Fruit fly (Drosophila melanogaster) whole organism, embryonic: Measurements from ENCODE around the gene CG34126.
A peak's percentile ranks its signal among the peaks of the same experiment; 100 is the strongest.

ENCODE experiments used
- Adf1 ChIP-seq: fragments of 200-800 bp; sonication (Bioruptor generic); IDR thresholded peaks from 2 replicates; pipeline ENCODE4 v1.3.6; 2022; ENCODE audit warnings: missing biosample characterization, missing genetic modification characterization
- Bdp1 ChIP-seq: fragments of 200-800 bp; sonication (Bioruptor generic); optimal IDR thresholded peaks from 3 replicates; lab custom pipeline; 2016; ENCODE audit warnings: missing biosample characterization, missing genetic modification characterization
- CG10431 ChIP-seq: fragments of 200-800 bp; sonication (Bioruptor generic); optimal IDR thresholded peaks from 3 replicates; lab custom pipeline; 2018; ENCODE audit warnings: missing biosample characterization, mild to moderate bottlenecking, missing genetic modification characterization
- CG10565 ChIP-seq: fragments of 200-800 bp; sonication (Bioruptor generic); optimal IDR thresholded peaks from 3 replicates; lab custom pipeline; 2016; ENCODE audit warnings: missing biosample characterization, mild to moderate bottlenecking, missing genetic modification characterization
- CG11504 ChIP-seq: fragments of 200-800 bp; sonication (Bioruptor generic); optimal IDR thresholded peaks from 3 replicates; lab custom pipeline; 2019; ENCODE audit warnings: missing biosample characterization, mild to moderate bottlenecking, missing genetic modification characterization, moderate library complexity
- CG12299 ChIP-seq: fragments of 200-800 bp; sonication (Bioruptor generic); optimal IDR thresholded peaks from 2 replicates; lab custom pipeline; 2018; ENCODE audit warnings: missing biosample characterization, mild to moderate bottlenecking, missing genetic modification characterization
- CG12391 ChIP-seq: fragments of 200-800 bp; sonication (Bioruptor generic); optimal IDR thresholded peaks from 3 replicates; lab custom pipeline; 2018; ENCODE audit warnings: missing biosample characterization, mild to moderate bottlenecking, missing genetic modification characterization, moderate library complexity
- CG12744 ChIP-seq: fragments of 200-800 bp; sonication (Bioruptor generic); optimal IDR thresholded peaks from 2 replicates; lab custom pipeline; 2016; ENCODE audit warnings: missing biosample characterization, missing genetic modification characterization
- CG13775 ChIP-seq: fragments of 200-800 bp; sonication (Bioruptor generic); optimal IDR thresholded peaks from 3 replicates; lab custom pipeline; 2017; ENCODE audit warnings: missing biosample characterization, mild to moderate bottlenecking, missing genetic modification characterization
- CG13894 ChIP-seq: fragments of 200-800 bp; sonication (Bioruptor generic); optimal IDR thresholded peaks from 3 replicates; lab custom pipeline; 2018; ENCODE audit warnings: missing biosample characterization, mild to moderate bottlenecking, missing genetic modification characterization, moderate library complexity
- CG15696 ChIP-seq: fragments of 200-800 bp; sonication (Bioruptor generic); optimal IDR thresholded peaks from 2 replicates; lab custom pipeline; 2019; ENCODE audit warnings: missing biosample characterization, mild to moderate bottlenecking, missing genetic modification characterization, moderate library complexity
- CG17612 ChIP-seq: fragments of 200-800 bp; sonication (Bioruptor generic); IDR thresholded peaks from 2 replicates; pipeline ENCODE4 v1.3.6; 2022; ENCODE audit warnings: missing biosample characterization, missing genetic modification characterization
- CG17829 ChIP-seq: fragments of 200-800 bp; optimal IDR thresholded peaks from 2 replicates; lab custom pipeline; 2019; ENCODE audit warnings: missing biosample characterization, mild to moderate bottlenecking, missing genetic modification characterization, moderate library complexity
- CG1792 ChIP-seq: fragments of 200-800 bp; sonication (Bioruptor generic); optimal IDR thresholded peaks from 2 replicates; lab custom pipeline; 2016; ENCODE audit warnings: missing biosample characterization, missing genetic modification characterization
- CG18011 ChIP-seq: fragments of 200-800 bp; sonication (Bioruptor generic); optimal IDR thresholded peaks from 2 replicates; lab custom pipeline; 2017; ENCODE audit warnings: missing biosample characterization, missing genetic modification characterization, mild to moderate bottlenecking, moderate library complexity, missing genotype
- CG2129 ChIP-seq: fragments of 200-800 bp; sonication (Bioruptor generic); IDR thresholded peaks from 2 replicates; pipeline ENCODE4 v1.3.6; 2022; ENCODE audit warnings: missing biosample characterization, missing genetic modification characterization; ENCODE audit not compliant: partially characterized antibody
- CG34224 ChIP-seq: fragments of 200-800 bp; sonication (Bioruptor generic); IDR thresholded peaks from 3 replicates; pipeline ENCODE4 v1.3.6; 2022; ENCODE audit warnings: missing biosample characterization, missing genetic modification characterization; ENCODE audit not compliant: partially characterized antibody
- CG3726 ChIP-seq: fragments of 200-800 bp; sonication (Bioruptor generic); IDR thresholded peaks from 3 replicates; pipeline ENCODE4, ENCODE4 v1.3.6; 2022; ENCODE audit warnings: missing biosample characterization, missing genetic modification characterization
- CG42726 ChIP-seq: fragments of 200-800 bp; sonication (Bioruptor generic); IDR thresholded peaks from 2 replicates; pipeline ENCODE4 v1.3.6; 2022; ENCODE audit warnings: missing biosample characterization, missing genetic modification characterization; ENCODE audit not compliant: partially characterized antibody
- CG5245 ChIP-seq: fragments of 200-800 bp; sonication (Bioruptor generic); optimal IDR thresholded peaks from 3 replicates; lab custom pipeline; 2016; ENCODE audit warnings: missing biosample characterization, missing genetic modification characterization
- CG9609 ChIP-seq: fragments of 200-800 bp; sonication (Bioruptor generic); optimal IDR thresholded peaks from 3 replicates; lab custom pipeline; 2016; ENCODE audit warnings: missing biosample characterization, missing genetic modification characterization
- CkIIα-i1 ChIP-seq: fragments of 200-800 bp; sonication (Bioruptor generic); IDR thresholded peaks from 2 replicates; pipeline ENCODE4 v1.3.6; 2022; ENCODE audit warnings: missing biosample characterization, missing genetic modification characterization
- Dfd ChIP-seq, 2 experiments: fragments of >200 bp; optimal IDR thresholded peaks; 2 replicates each; lab custom pipeline; 2017; ENCODE audit warnings: missing biosample characterization in 2 of 2, missing genetic modification characterization in 2 of 2
- Dp ChIP-seq: fragments of 200-800 bp; sonication (Bioruptor generic); optimal IDR thresholded peaks from 2 replicates; lab custom pipeline; 2018; ENCODE audit warnings: missing biosample characterization, mild to moderate bottlenecking, missing genetic modification characterization, moderate library complexity
- E2f2 ChIP-seq: fragments of 200-800 bp; sonication (Bioruptor generic); IDR thresholded peaks from 2 replicates; pipeline ENCODE4 v1.3.6; 2022; ENCODE audit warnings: missing biosample characterization, missing genetic modification characterization
- Jarid2 ChIP-seq: fragments of 200-800 bp; sonication (Bioruptor generic); optimal IDR thresholded peaks from 3 replicates; lab custom pipeline; 2017; ENCODE audit warnings: mild to moderate bottlenecking, missing biosample characterization, missing genetic modification reagents, missing genetic modification characterization
- Mrtf ChIP-seq: fragments of 200-800 bp; sonication (Bioruptor generic); IDR thresholded peaks from 3 replicates; pipeline ENCODE4 v1.3.6; 2022; ENCODE audit warnings: missing biosample characterization, missing genetic modification characterization
- Neu2 ChIP-seq: fragments of 200-800 bp; sonication (Bioruptor generic); optimal IDR thresholded peaks from 3 replicates; lab custom pipeline; 2016; ENCODE audit warnings: missing biosample characterization, missing genetic modification characterization, borderline replicate concordance
- Ravus ChIP-seq: fragments of 200-800 bp; sonication (Bioruptor generic); IDR thresholded peaks from 2 replicates; pipeline ENCODE4 v1.3.6; 2022; ENCODE audit warnings: missing biosample characterization, missing genetic modification characterization
- Scr ChIP-seq: fragments of 200-800 bp; sonication (Bioruptor generic); IDR thresholded peaks from 2 replicates; pipeline ENCODE4 v1.3.6; 2022; ENCODE audit warnings: missing biosample characterization, missing genetic modification characterization; ENCODE audit not compliant: partially characterized antibody
- amos ChIP-seq: fragments of 200-800 bp; sonication (Bioruptor generic); IDR thresholded peaks from 2 replicates; pipeline ENCODE4 v1.3.6; 2022; ENCODE audit warnings: missing biosample characterization, missing genetic modification characterization; ENCODE audit not compliant: partially characterized antibody
- bcd ChIP-seq: fragments of 200-800 bp; sonication (Bioruptor generic); optimal IDR thresholded peaks from 2 replicates; lab custom pipeline; 2017; ENCODE audit warnings: missing biosample characterization, mild to moderate bottlenecking, missing genetic modification characterization
- cato ChIP-seq: fragments of 200-800 bp; sonication (Bioruptor generic); optimal IDR thresholded peaks from 2 replicates; lab custom pipeline; 2016; ENCODE audit warnings: missing biosample characterization, missing genetic modification characterization, borderline replicate concordance
- caup ChIP-seq: fragments of 200-800 bp; sonication (Bioruptor generic); optimal IDR thresholded peaks from 3 replicates; lab custom pipeline; 2017; ENCODE audit warnings: missing biosample characterization, mild to moderate bottlenecking, missing genetic modification characterization, moderate library complexity; ENCODE audit not compliant: severe bottlenecking
- crp ChIP-seq, 2 experiments: fragments of 200-800 bp; sonication (Bioruptor generic); optimal IDR thresholded peaks; 2 replicates in 1 of 2; 3 replicates in 1 of 2; lab custom pipeline; 2017; ENCODE audit warnings: missing biosample characterization in 2 of 2, missing genetic modification characterization in 2 of 2, mild to moderate bottlenecking in 1 of 2, moderate library complexity in 1 of 2
- grn ChIP-seq: fragments of 200-800 bp; sonication (Bioruptor generic); optimal IDR thresholded peaks from 3 replicates; lab custom pipeline; 2017; ENCODE audit warnings: missing biosample characterization, missing genetic modification characterization
- gro ChIP-seq: fragments of 200-800 bp; sonication (Bioruptor generic); optimal IDR thresholded peaks from 2 replicates; lab custom pipeline; 2016; ENCODE audit warnings: missing biosample characterization, missing genetic modification characterization
- inv ChIP-seq: fragments of 200-800 bp; sonication (Bioruptor generic); IDR thresholded peaks from 2 replicates; pipeline ENCODE4 v1.3.6; 2022; ENCODE audit warnings: missing biosample characterization, missing genetic modification characterization; ENCODE audit not compliant: partially characterized antibody
- lmd ChIP-seq: fragments of 200-800 bp; sonication (Bioruptor generic); IDR thresholded peaks from 2 replicates; pipeline ENCODE4 v1.3.6; 2022; ENCODE audit warnings: missing biosample characterization, missing genetic modification characterization
- mld ChIP-seq: fragments of 200-800 bp; sonication (Bioruptor generic); IDR thresholded peaks from 3 replicates; pipeline ENCODE4 v1.3.6; 2022; ENCODE audit warnings: missing biosample characterization, missing genetic modification characterization; ENCODE audit not compliant: partially characterized antibody
- p53 ChIP-seq: fragments of 200-800 bp; sonication (Bioruptor generic); optimal IDR thresholded peaks from 2 replicates; lab custom pipeline; 2016; ENCODE audit warnings: missing biosample characterization, missing genetic modification characterization
- pros ChIP-seq: fragments of 200-800 bp; sonication (Bioruptor generic); optimal IDR thresholded peaks from 3 replicates; lab custom pipeline; 2019; ENCODE audit warnings: missing biosample characterization, mild to moderate bottlenecking, missing genetic modification characterization, moderate library complexity
- salm ChIP-seq: fragments of 200-800 bp; sonication (Bioruptor generic); optimal IDR thresholded peaks from 2 replicates; lab custom pipeline; 2018; ENCODE audit warnings: missing biosample characterization, mild to moderate bottlenecking, missing genetic modification characterization
- slp2 ChIP-seq: fragments of 200-800 bp; sonication (Bioruptor generic); optimal IDR thresholded peaks from 2 replicates; lab custom pipeline; 2016; ENCODE audit warnings: missing biosample characterization, missing genetic modification characterization
- ssp ChIP-seq: fragments of 200-800 bp; sonication (Bioruptor generic); IDR thresholded peaks from 2 replicates; pipeline ENCODE4 v1.3.6; 2022; ENCODE audit warnings: missing biosample characterization, missing genetic modification characterization
- stwl ChIP-seq: fragments of 200-800 bp; sonication (Bioruptor generic); optimal IDR thresholded peaks from 3 replicates; lab custom pipeline; 2018; ENCODE audit warnings: missing biosample characterization, mild to moderate bottlenecking, missing genetic modification characterization, moderate library complexity
- sug ChIP-seq: fragments of 200-800 bp; optimal IDR thresholded peaks from 2 replicates; lab custom pipeline; 2019; ENCODE audit warnings: missing biosample characterization, mild to moderate bottlenecking, missing genetic modification characterization, moderate library complexity
- zfh2 ChIP-seq: fragments of 200-800 bp; sonication (Bioruptor generic); optimal IDR thresholded peaks from 2 replicates; lab custom pipeline; 2016; ENCODE audit warnings: missing biosample characterization, missing genetic modification characterization

Gene CG34126

dm6 chr2L:5009306-5010030 is 28.1 kb downstream of the CG34126 start, which contains the start of gene Rtnl1 (continued):
- TF ChIP-seq CG12391 (tag; lab: Kevin White, UChicago) (peak; percentile 51), CkIIα-i1 (GFP tag; lab: Robert Waterston, UW) (no peak), CG18011 (GFP tag; lab: Kevin White, UChicago) (no peak), pros (GFP tag; lab: Kevin White, UChicago) (no peak), bcd (GFP tag; lab: Kevin White, UChicago) (no peak), CG3726 (GFP tag; lab: Robert Waterston, UW) (no peak), CG42726 (GFP tag; lab: Robert Waterston, UW) (peak; percentile 95), Ravus (no peak), Adf1 (GFP tag; lab: Robert Waterston, UW) (peak; percentile 31; the same call in 1 of the 2 replicates), CG11504 (peak; percentile 93), CG9609 (GFP tag; lab: Kevin White, UChicago) (peak; percentile 40), ssp (GFP tag; lab: Robert Waterston, UW) (no peak), CG10565 (GFP tag; lab: Kevin White, UChicago) (no peak), CG17612 (GFP tag; lab: Robert Waterston, UW) (no peak), lmd (no peak), grn (GFP tag; lab: Kevin White, UChicago) (no peak), amos (peak; percentile 96), CG2129 (peak; percentile 80), mld (GFP tag; lab: Robert Waterston, UW) (peak; percentile 84; the same call in 2 of the 3 replicates), slp2 (no peak), CG13894 (tag; lab: Kevin White, UChicago) (peak; percentile 47), Dp (GFP tag; lab: Kevin White, UChicago) (peak; percentile 88), CG10431 (GFP tag; lab: Kevin White, UChicago) (no peak), p53 (peak; percentile 71), Bdp1 (GFP tag; lab: Kevin White, UChicago) (no peak), salm (tag; lab: Kevin White, UChicago) (peak; percentile 9), Neu2 (no peak), CG13775 (GFP tag; lab: Kevin White, UChicago) (no peak), CG1792 (GFP tag; lab: Kevin White, UChicago) (peak; percentile 10), caup (peak; percentile 8), zfh2 (GFP tag; lab: Kevin White, UChicago) (peak; percentile 16), Jarid2 (peak; percentile 42), Dfd (GFP tag; optimal IDR thresholded peaks at IDR 0.05; lab: Kevin White, UChicago) (no peak), CG5245 (no peak), Scr (GFP tag; lab: Robert Waterston, UW) (peak; percentile 92), inv (GFP tag; lab: Robert Waterston, UW) (peak; percentile 85), E2f2 (GFP tag; lab: Robert Waterston, UW) (peak; percentile 93), CG15696 (tag; lab: Kevin White, UChicago) (no peak), CG17829 (tag; lab: Kevin White, UChicago) (peak; percentile 68), Mrtf (no peak), CG34224 (GFP tag; lab: Robert Waterston, UW) (peak; percentile 90), CG12299 (peak; percentile 19), cato (GFP tag; lab: Kevin White, UChicago) (no peak), gro (GFP tag; lab: Kevin White, UChicago) (peak; percentile 84), sug (tag; lab: Kevin White, UChicago) (peak; percentile 63), crp (GFP tag; optimal IDR thresholded peaks at IDR 0.05; lab: Kevin White, UChicago) (peak in 1 of 2 experiments; percentile 77), CG12744 (GFP tag; lab: Kevin White, UChicago) (peak; percentile 46), stwl (tag; lab: Kevin White, UChicago) (peak; percentile 71)
